Fruit fly (Drosophila melanogaster): ENCODE data around the gene CG13073.

- TF ChIP-seq corto (GFP tag; optimal IDR thresholded peaks at IDR 0.05) (no peak), Bteb2 (GFP tag; optimal IDR thresholded peaks at IDR 0.05) (no peak), CG17802 (tag; optimal IDR thresholded peaks at IDR 0.05) (no peak), sr (GFP tag; IDR thresholded peaks at IDR 0.05) (no peak), CG31365 (tag; optimal IDR thresholded peaks at IDR 0.05) (no peak), CG3838 (GFP tag; optimal IDR thresholded peaks at IDR 0.05) (no peak), CG10543 (GFP tag; optimal IDR thresholded peaks at IDR 0.05) (no peak), Taf1 (GFP tag; IDR thresholded peaks at IDR 0.05) (no peak)
These were observed 43.1 kb downstream of the CG13073 start for dm6 chr3L:16173818-16174601.

Measured in whole organism, embryonic.